Fruit fly (Drosophila melanogaster) whole organism, embryonic: Measurements from ENCODE around the gene Reg-2.
A peak's percentile ranks its signal among the peaks of the same experiment; 100 is the strongest.

ENCODE experiments used
- Awh ChIP-seq: fragments of 200-800 bp; sonication (Bioruptor generic); IDR thresholded peaks from 2 replicates; pipeline ENCODE4, ENCODE4 v1.3.6; 2022; ENCODE audit warnings: missing biosample characterization, missing genetic modification characterization
- BtbVII ChIP-seq: fragments of 200-800 bp; sonication (Bioruptor generic); optimal IDR thresholded peaks from 3 replicates; lab custom pipeline; 2017; ENCODE audit warnings: missing biosample characterization, mild to moderate bottlenecking, missing genetic modification characterization
- Bteb2 ChIP-seq: fragments of 200-800 bp; sonication (Bioruptor generic); optimal IDR thresholded peaks from 2 replicates; lab custom pipeline; 2016; ENCODE audit warnings: missing biosample characterization, missing genetic modification characterization
- CG10147 ChIP-seq: fragments of 200-800 bp; sonication (Bioruptor generic); optimal IDR thresholded peaks from 2 replicates; lab custom pipeline; 2019; ENCODE audit warnings: missing biosample characterization, mild to moderate bottlenecking, missing genetic modification characterization, moderate library complexity
- CG10565 ChIP-seq: fragments of 200-800 bp; sonication (Bioruptor generic); optimal IDR thresholded peaks from 3 replicates; lab custom pipeline; 2016; ENCODE audit warnings: missing biosample characterization, mild to moderate bottlenecking, missing genetic modification characterization
- CG10654 ChIP-seq: fragments of 200-800 bp; sonication (Bioruptor generic); optimal IDR thresholded peaks from 2 replicates; lab custom pipeline; 2016; ENCODE audit warnings: missing biosample characterization, missing genetic modification characterization
- CG11085 ChIP-seq: fragments of 200-800 bp; sonication (Bioruptor generic); IDR thresholded peaks from 2 replicates; pipeline ENCODE4 v1.3.6; 2022; ENCODE audit warnings: missing biosample characterization, missing genetic modification characterization
- CG11093 ChIP-seq: fragments of 200-800 bp; sonication (Bioruptor generic); IDR thresholded peaks from 3 replicates; pipeline ENCODE4 v1.3.6; 2022; ENCODE audit warnings: missing biosample characterization, missing genetic modification characterization
- CG11456 ChIP-seq: fragments of 200-800 bp; sonication (Bioruptor generic); IDR thresholded peaks from 3 replicates; pipeline ENCODE4 v1.3.6; 2022; ENCODE audit warnings: missing biosample characterization, missing genetic modification characterization
- CG11696 ChIP-seq: fragments of 200-800 bp; sonication (Bioruptor generic); IDR thresholded peaks from 2 replicates; pipeline ENCODE4 v1.3.6; 2022; ENCODE audit warnings: missing biosample characterization, missing genetic modification characterization
- CG12071 ChIP-seq: fragments of 200-800 bp; sonication (Bioruptor generic); optimal IDR thresholded peaks from 3 replicates; lab custom pipeline; 2018; ENCODE audit warnings: missing biosample characterization, mild to moderate bottlenecking, missing genetic modification characterization
- CG14965 ChIP-seq: fragments of 200-800 bp; sonication (Bioruptor generic); optimal IDR thresholded peaks from 2 replicates; lab custom pipeline; 2016; ENCODE audit warnings: missing biosample characterization, missing genetic modification characterization, borderline replicate concordance
- CG15514 ChIP-seq: fragments of 200-800 bp; sonication (Bioruptor generic); optimal IDR thresholded peaks from 3 replicates; lab custom pipeline; 2017; ENCODE audit warnings: missing biosample characterization, missing genetic modification characterization, mild to moderate bottlenecking, moderate library complexity, missing genetic modification reagents
- CG15601 ChIP-seq: fragments of 200-800 bp; sonication (Bioruptor generic); optimal IDR thresholded peaks from 3 replicates; lab custom pipeline; 2019; ENCODE audit warnings: missing biosample characterization, mild to moderate bottlenecking, missing genetic modification characterization, moderate library complexity
- CG17328 ChIP-seq: fragments of 200-800 bp; sonication (Bioruptor generic); IDR thresholded peaks from 2 replicates; pipeline ENCODE4 v1.3.6; 2022; ENCODE audit warnings: missing biosample characterization, missing genetic modification characterization
- CG17568 ChIP-seq: fragments of 200-800 bp; sonication (Bioruptor generic); optimal IDR thresholded peaks from 2 replicates; lab custom pipeline; 2018; ENCODE audit warnings: missing biosample characterization, mild to moderate bottlenecking, missing genetic modification characterization, moderate library complexity
- CG17912 ChIP-seq: fragments of 200-800 bp; sonication (Bioruptor generic); optimal IDR thresholded peaks from 2 replicates; lab custom pipeline; 2018; ENCODE audit warnings: missing biosample characterization, mild to moderate bottlenecking, missing genetic modification characterization
- CG18011 ChIP-seq: fragments of 200-800 bp; sonication (Bioruptor generic); optimal IDR thresholded peaks from 2 replicates; lab custom pipeline; 2017; ENCODE audit warnings: missing biosample characterization, missing genetic modification characterization, mild to moderate bottlenecking, moderate library complexity, missing genotype
- CG18262 ChIP-seq: fragments of 200-800 bp; optimal IDR thresholded peaks from 3 replicates; lab custom pipeline; 2019; ENCODE audit warnings: missing biosample characterization, mild to moderate bottlenecking, missing genetic modification characterization, moderate library complexity
- CG3065 ChIP-seq: fragments of 200-800 bp; sonication (Bioruptor generic); optimal IDR thresholded peaks from 2 replicates; lab custom pipeline; 2016; ENCODE audit warnings: missing biosample characterization, missing genetic modification characterization
- CG32767 ChIP-seq: fragments of 200-800 bp; sonication (Bioruptor generic); IDR thresholded peaks from 2 replicates; pipeline ENCODE4 v1.3.6; 2022; ENCODE audit warnings: missing biosample characterization, missing genetic modification characterization
- CG3281 ChIP-seq: fragments of 200-800 bp; sonication (Bioruptor generic); optimal IDR thresholded peaks from 3 replicates; lab custom pipeline; 2017; ENCODE audit warnings: missing biosample characterization, mild to moderate bottlenecking, missing genetic modification characterization
- CG43689 ChIP-seq: fragments of 200-800 bp; sonication (Bioruptor generic); IDR thresholded peaks from 2 replicates; pipeline ENCODE4 v1.3.6; 2022; ENCODE audit warnings: missing biosample characterization, missing genetic modification characterization
- CG6813 ChIP-seq: fragments of 200-800 bp; sonication (Bioruptor generic); optimal IDR thresholded peaks from 2 replicates; lab custom pipeline; 2017; ENCODE audit warnings: missing biosample characterization, missing genetic modification characterization, mild to moderate bottlenecking, moderate library complexity, missing genetic modification reagents
- CG7372 ChIP-seq: fragments of 200-800 bp; sonication (Bioruptor generic); IDR thresholded peaks from 2 replicates; pipeline ENCODE4 v1.3.6; 2022; ENCODE audit warnings: missing biosample characterization, missing genetic modification characterization
- CG9437 ChIP-seq: fragments of 200-800 bp; sonication (Bioruptor generic); optimal IDR thresholded peaks from 2 replicates; lab custom pipeline; 2018; ENCODE audit warnings: missing biosample characterization, mild to moderate bottlenecking, missing genetic modification characterization
- CHES-1-like ChIP-seq: fragments of 200-800 bp; sonication (Bioruptor generic); optimal IDR thresholded peaks from 2 replicates; lab custom pipeline; 2016; ENCODE audit warnings: missing biosample characterization, missing genetic modification characterization
- CkIIα-i1 ChIP-seq: fragments of 200-800 bp; sonication (Bioruptor generic); IDR thresholded peaks from 2 replicates; pipeline ENCODE4 v1.3.6; 2022; ENCODE audit warnings: missing biosample characterization, missing genetic modification characterization
- Dad ChIP-seq: fragments of 200-800 bp; sonication (Bioruptor generic); optimal IDR thresholded peaks from 3 replicates; lab custom pipeline; 2016; ENCODE audit warnings: missing biosample characterization, missing genetic modification characterization
- E2f1 ChIP-seq: fragments of 200-800 bp; sonication (Bioruptor generic); IDR thresholded peaks from 2 replicates; pipeline ENCODE4 v1.3.6; 2022; ENCODE audit warnings: missing biosample characterization, missing genetic modification characterization
- E2f2 ChIP-seq: fragments of 200-800 bp; sonication (Bioruptor generic); IDR thresholded peaks from 2 replicates; pipeline ENCODE4 v1.3.6; 2022; ENCODE audit warnings: missing biosample characterization, missing genetic modification characterization
- H2.0 ChIP-seq: fragments of 200-800 bp; sonication (Bioruptor generic); IDR thresholded peaks from 2 replicates; pipeline ENCODE4 v1.3.6; 2022; ENCODE audit warnings: missing biosample characterization, missing genetic modification characterization
- Hr39 ChIP-seq: fragments of >200 bp; optimal IDR thresholded peaks from 2 replicates; lab custom pipeline; 2017
- Hr51 ChIP-seq, 2 experiments: fragments of 200-800 bp; sonication (Bioruptor generic); optimal IDR thresholded peaks; 2 replicates in 1 of 2; 3 replicates in 1 of 2; lab custom pipeline; 2016 to 2018; ENCODE audit warnings: missing biosample characterization in 2 of 2, missing genetic modification characterization in 2 of 2, mild to moderate bottlenecking in 1 of 2, moderate library complexity in 1 of 2
- MTF-1 ChIP-seq: fragments of 200-800 bp; sonication (Bioruptor generic); optimal IDR thresholded peaks from 2 replicates; lab custom pipeline; 2018; ENCODE audit warnings: missing biosample characterization, mild to moderate bottlenecking, missing genetic modification characterization, borderline replicate concordance
- Myb ChIP-seq: fragments of 200-800 bp; sonication (Bioruptor generic); optimal IDR thresholded peaks from 2 replicates; lab custom pipeline; 2016; ENCODE audit warnings: missing biosample characterization, missing genetic modification characterization
- NC2α ChIP-seq: fragments of 200-800 bp; sonication (Bioruptor generic); optimal IDR thresholded peaks from 2 replicates; lab custom pipeline; 2016; ENCODE audit warnings: missing biosample characterization, missing genetic modification characterization
- Poxn ChIP-seq: fragments of 200-800 bp; sonication (Bioruptor generic); IDR thresholded peaks from 2 replicates; pipeline ENCODE4 v1.3.6; 2022; ENCODE audit warnings: missing biosample characterization, missing genetic modification characterization
- Tbp ChIP-seq: fragments of >200 bp; optimal IDR thresholded peaks from 2 replicates; lab custom pipeline; 2018; ENCODE audit warnings: missing biosample characterization, missing genetic modification characterization
- Xrp1 ChIP-seq: fragments of 200-800 bp; sonication (Bioruptor generic); IDR thresholded peaks from 2 replicates; pipeline ENCODE4 v1.3.6; 2022; ENCODE audit warnings: missing biosample characterization, missing genetic modification characterization
- ab ChIP-seq: fragments of 200-800 bp; sonication (Bioruptor generic); optimal IDR thresholded peaks from 2 replicates; lab custom pipeline; 2016; ENCODE audit warnings: missing biosample characterization, missing genetic modification characterization
- cato ChIP-seq: fragments of 200-800 bp; sonication (Bioruptor generic); optimal IDR thresholded peaks from 2 replicates; lab custom pipeline; 2016; ENCODE audit warnings: missing biosample characterization, missing genetic modification characterization, borderline replicate concordance
- h ChIP-seq: fragments of >200 bp; optimal IDR thresholded peaks from 2 replicates; lab custom pipeline; 2017
- ham ChIP-seq: fragments of 200-800 bp; sonication (Bioruptor generic); IDR thresholded peaks from 2 replicates; pipeline ENCODE4 v1.3.6; 2022; ENCODE audit warnings: missing biosample characterization, missing genetic modification characterization
- pb ChIP-seq: fragments of 200-800 bp; sonication (Bioruptor generic); optimal IDR thresholded peaks from 3 replicates; lab custom pipeline; 2016; ENCODE audit warnings: missing biosample characterization, missing genetic modification characterization
- pita ChIP-seq: fragments of 200-800 bp; sonication (Bioruptor generic); optimal IDR thresholded peaks from 2 replicates; lab custom pipeline; 2017; ENCODE audit warnings: missing biosample characterization, mild to moderate bottlenecking, missing genetic modification characterization
- schlank ChIP-seq: fragments of 200-800 bp; sonication (Bioruptor generic); optimal IDR thresholded peaks from 2 replicates; lab custom pipeline; 2018; ENCODE audit warnings: missing biosample characterization, mild to moderate bottlenecking, missing genetic modification characterization
- sd ChIP-seq: fragments of 200-800 bp; sonication (Bioruptor generic); optimal IDR thresholded peaks from 3 replicates; lab custom pipeline; 2018; ENCODE audit warnings: missing biosample characterization, mild to moderate bottlenecking, missing genetic modification characterization, moderate library complexity
- trem ChIP-seq: fragments of 200-800 bp; optimal IDR thresholded peaks from 3 replicates; lab custom pipeline; 2019; ENCODE audit warnings: missing biosample characterization, mild to moderate bottlenecking, missing genetic modification characterization, moderate library complexity
- ttk ChIP-seq: fragments of 200-800 bp; sonication (Bioruptor generic); IDR thresholded peaks from 2 replicates; pipeline ENCODE4 v2.1.2; 2022; ENCODE audit warnings: missing biosample characterization, missing genetic modification characterization
- unpg ChIP-seq: fragments of 200-800 bp; sonication (Bioruptor generic); optimal IDR thresholded peaks from 3 replicates; lab custom pipeline; 2018; ENCODE audit warnings: missing biosample characterization, mild to moderate bottlenecking, missing genetic modification characterization, moderate library complexity

Reg-2 gene

DNA sequence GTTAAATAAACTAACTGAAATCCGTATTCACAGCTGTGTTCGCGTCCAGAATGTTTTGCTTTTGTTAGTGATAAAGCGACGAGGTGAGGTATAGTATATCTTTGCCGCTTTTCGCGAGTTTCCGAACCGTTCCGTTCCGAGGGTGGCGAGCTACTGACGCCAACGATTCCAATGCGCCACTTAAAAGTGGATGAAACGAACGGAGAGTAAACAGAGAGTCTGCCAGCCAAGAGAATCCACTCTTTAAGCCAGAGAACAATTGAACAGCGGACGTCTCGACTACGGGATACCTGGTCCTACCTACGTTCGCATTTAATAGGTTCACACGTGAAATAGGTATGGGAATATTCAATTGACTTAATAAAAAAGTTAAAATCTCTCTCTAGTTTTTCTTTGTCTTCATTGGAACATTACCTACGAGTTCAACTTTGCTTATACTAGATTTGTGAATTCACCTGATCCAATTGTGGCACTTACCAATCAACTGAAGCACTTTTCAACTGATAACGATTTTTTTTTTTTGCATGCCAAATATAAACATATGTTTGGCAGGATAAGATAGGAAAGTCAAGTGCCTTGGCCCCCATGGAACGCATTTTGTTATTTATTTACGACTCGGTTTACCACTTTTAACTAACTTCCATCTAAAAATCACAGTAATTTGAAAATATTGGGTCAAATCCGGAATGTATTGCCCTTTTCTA, 2.4 kb downstream of the Reg-2 start, which contains the start of gene CG13893 (continued):
- peak; percentile 44 for TF ChIP-seq CG3281 (GFP tag; lab: Kevin White, UChicago)
- TF ChIP-seq trem (tag; lab: Kevin White, UChicago), result no peak
- TF ChIP-seq schlank, result peak; percentile 45
- TF ChIP-seq CG17568 (GFP tag; lab: Kevin White, UChicago), result no peak
- TF ChIP-seq sd (tag; lab: Kevin White, UChicago), result peak; percentile 16
- TF ChIP-seq Awh, result no peak
- TF ChIP-seq CG10565, result no peak
- no peak for TF ChIP-seq CG3065 (GFP tag; lab: Kevin White, UChicago)
- no peak for TF ChIP-seq Tbp (GFP tag; lab: Kevin White, UChicago)
- TF ChIP-seq E2f1 (GFP tag; lab: Robert Waterston, UW), result no peak
- no peak for TF ChIP-seq CG17912
- TF ChIP-seq pita (GFP tag; lab: Kevin White, UChicago), result no peak
- TF ChIP-seq CG6813 (GFP tag; lab: Kevin White, UChicago), result peak; percentile 51
- no peak for TF ChIP-seq Bteb2 (GFP tag; lab: Kevin White, UChicago)
- no peak for TF ChIP-seq CG10654 (GFP tag; lab: Kevin White, UChicago)
- peak; percentile 46; the same call in 1 of the 2 replicates for TF ChIP-seq Xrp1 (GFP tag; lab: Robert Waterston, UW)
- TF ChIP-seq H2.0 (GFP tag; lab: Robert Waterston, UW), result no peak
- peak; percentile 32 for TF ChIP-seq BtbVII
- peak; percentile 44; the same call in 1 of the 2 replicates for TF ChIP-seq CG11696
- TF ChIP-seq Dad (GFP tag; lab: Kevin White, UChicago), result peak; percentile 8
- peak; percentile 48; the same call in 1 of the 2 replicates for TF ChIP-seq ttk (GFP tag; lab: Robert Waterston, UW)
- no peak for TF ChIP-seq CG10147 (GFP tag; lab: Kevin White, UChicago)
- no peak for TF ChIP-seq Hr39 (lab: Kevin White, UChicago)
- TF ChIP-seq CG17328, result no peak
- no peak for TF ChIP-seq ab (GFP tag; lab: Kevin White, UChicago)
- TF ChIP-seq cato, result no peak
- TF ChIP-seq CG7372 (GFP tag; lab: Robert Waterston, UW), result no peak
- TF ChIP-seq Poxn (GFP tag; lab: Robert Waterston, UW), result no peak
- no peak for TF ChIP-seq ham (GFP tag; lab: Robert Waterston, UW)
- peak; percentile 54 for TF ChIP-seq CG12071 (GFP tag; lab: Kevin White, UChicago)
- TF ChIP-seq CG11093 (GFP tag; lab: Robert Waterston, UW), result no peak
- TF ChIP-seq CG18262, result no peak
- no peak for TF ChIP-seq CG15601
- no peak for TF ChIP-seq CG18011 (GFP tag; lab: Kevin White, UChicago)
- TF ChIP-seq Myb (GFP tag; lab: Kevin White, UChicago), result no peak
- TF ChIP-seq pb, result peak; percentile 19
- TF ChIP-seq CG9437 (GFP tag; lab: Kevin White, UChicago), result no peak
- TF ChIP-seq CHES-1-like (GFP tag; lab: Kevin White, UChicago), result peak; percentile 4
- no peak for TF ChIP-seq CG32767 (GFP tag; lab: Robert Waterston, UW)
- TF ChIP-seq h (lab: Kevin White, UChicago), result no peak
- TF ChIP-seq CG43689 (GFP tag; lab: Robert Waterston, UW), result no peak
- TF ChIP-seq CG14965 (GFP tag; lab: Kevin White, UChicago), result no peak
- TF ChIP-seq CkIIα-i1 (GFP tag; lab: Robert Waterston, UW), result no peak
- TF ChIP-seq MTF-1 (GFP tag; lab: Kevin White, UChicago), result peak; percentile 58
- no peak for TF ChIP-seq NC2α (GFP tag; lab: Kevin White, UChicago)
- TF ChIP-seq unpg, result no peak
- TF ChIP-seq E2f2 (GFP tag; lab: Robert Waterston, UW), result no peak
- peak; percentile 43 for TF ChIP-seq CG15514 (GFP tag; lab: Kevin White, UChicago)
- peak; percentile 57; the same call in 1 of the 3 replicates for TF ChIP-seq CG11456 (GFP tag; lab: Robert Waterston, UW)
- TF ChIP-seq Hr51 (GFP tag; optimal IDR thresholded peaks at IDR 0.05; lab: Kevin White, UChicago), result no peak
- no peak for TF ChIP-seq CG11085 (GFP tag; lab: Robert Waterston, UW)
